Fruit fly (Drosophila melanogaster) whole organism, prepupa: Measurements from ENCODE around the gene CG42676.

Experiments
- CG10631 ChIP-seq: fragments of 200-800 bp; sonication (Bioruptor generic); optimal IDR thresholded peaks from 2 replicates; lab custom pipeline; 2016; ENCODE audit warnings: missing biosample characterization, missing genetic modification characterization
- CG10669 ChIP-seq: fragments of 200-800 bp; sonication (Bioruptor generic); optimal IDR thresholded peaks from 3 replicates; lab custom pipeline; 2018; ENCODE audit warnings: missing biosample characterization, mild to moderate bottlenecking, missing genetic modification characterization, moderate library complexity
- CG11762 ChIP-seq: fragments of 200-800 bp; sonication (Bioruptor generic); optimal IDR thresholded peaks from 3 replicates; lab custom pipeline; 2016; ENCODE audit warnings: missing biosample characterization, missing genetic modification characterization; ENCODE audit not compliant: insufficient read depth
- CG11902 ChIP-seq: fragments of 200-800 bp; sonication (Bioruptor generic); optimal IDR thresholded peaks from 3 replicates; lab custom pipeline; 2016; ENCODE audit warnings: missing biosample characterization, missing genetic modification characterization
- CG15336 ChIP-seq: fragments of 200-800 bp; sonication (Bioruptor generic); IDR thresholded peaks from 2 replicates; pipeline ENCODE4 v1.3.6; 2022; ENCODE audit warnings: missing biosample characterization, missing genetic modification characterization
- CG1621 ChIP-seq: fragments of 200-800 bp; sonication (Bioruptor generic); optimal IDR thresholded peaks from 3 replicates; lab custom pipeline; 2018; ENCODE audit warnings: missing biosample characterization, mild to moderate bottlenecking, missing genetic modification characterization
- CG16779 ChIP-seq: fragments of 200-800 bp; sonication (Bioruptor generic); optimal IDR thresholded peaks from 3 replicates; lab custom pipeline; 2017; ENCODE audit warnings: missing biosample characterization, mild to moderate bottlenecking, missing genetic modification characterization
- CG31627 ChIP-seq: fragments of 200-800 bp; sonication (Bioruptor generic); optimal IDR thresholded peaks from 3 replicates; lab custom pipeline; 2016; ENCODE audit warnings: missing biosample characterization, missing genetic modification characterization
- CG32006 ChIP-seq: fragments of 200-800 bp; sonication (Bioruptor generic); optimal IDR thresholded peaks from 3 replicates; lab custom pipeline; 2017; ENCODE audit warnings: missing biosample characterization, mild to moderate bottlenecking, missing genetic modification characterization
- CG4318 ChIP-seq: fragments of 200-800 bp; sonication (Bioruptor generic); optimal IDR thresholded peaks from 3 replicates; lab custom pipeline; 2017; ENCODE audit warnings: missing biosample characterization, mild to moderate bottlenecking, missing genetic modification characterization
- CG6276 ChIP-seq: fragments of 200-800 bp; sonication (Bioruptor generic); optimal IDR thresholded peaks from 2 replicates; lab custom pipeline; 2017; ENCODE audit warnings: missing biosample characterization, mild to moderate bottlenecking, missing genetic modification characterization
- CG6792 ChIP-seq: fragments of 200-800 bp; sonication (Bioruptor generic); optimal IDR thresholded peaks from 3 replicates; lab custom pipeline; 2016; ENCODE audit warnings: missing biosample characterization, missing genetic modification characterization
- CG6808 ChIP-seq: fragments of 200-800 bp; sonication (Bioruptor generic); optimal IDR thresholded peaks from 3 replicates; lab custom pipeline; 2017; ENCODE audit warnings: missing biosample characterization, missing genetic modification characterization, mild to moderate bottlenecking, moderate library complexity, missing genetic modification reagents
- CG7368 ChIP-seq: fragments of 200-800 bp; sonication (Bioruptor generic); optimal IDR thresholded peaks from 3 replicates; lab custom pipeline; 2016; ENCODE audit warnings: missing biosample characterization, missing genetic modification characterization
- CG8119 ChIP-seq: fragments of 200-800 bp; sonication (Bioruptor generic); IDR thresholded peaks from 3 replicates; pipeline ENCODE4 v1.3.6; 2022; ENCODE audit warnings: missing biosample characterization, missing genetic modification characterization
- CG8319 ChIP-seq: fragments of 200-800 bp; sonication (Bioruptor generic); optimal IDR thresholded peaks from 3 replicates; lab custom pipeline; 2016; ENCODE audit warnings: missing biosample characterization, missing genetic modification characterization
- CG8632 ChIP-seq: fragments of 200-800 bp; sonication (Bioruptor generic); optimal IDR thresholded peaks from 3 replicates; lab custom pipeline; 2016; ENCODE audit warnings: missing biosample characterization, missing genetic modification characterization
- CG9139 ChIP-seq: fragments of 200-800 bp; sonication (Bioruptor generic); optimal IDR thresholded peaks from 3 replicates; lab custom pipeline; 2017; ENCODE audit warnings: missing biosample characterization, mild to moderate bottlenecking, missing genetic modification characterization
- Eip75B ChIP-seq: fragments of 200-800 bp; sonication (Bioruptor generic); optimal IDR thresholded peaks from 3 replicates; lab custom pipeline; 2016; ENCODE audit warnings: missing biosample characterization, missing genetic modification characterization
- Eip78C ChIP-seq: fragments of 200-800 bp; sonication (Bioruptor generic); peaks from one replicate; lab custom pipeline; 2016; ENCODE audit warnings: missing biosample characterization, missing genetic modification characterization
- Ets21C ChIP-seq: fragments of 200-800 bp; sonication (Bioruptor generic); optimal IDR thresholded peaks from 3 replicates; lab custom pipeline; 2016; ENCODE audit warnings: missing biosample characterization, missing genetic modification characterization
- Ets96B ChIP-seq: fragments of 200-800 bp; optimal IDR thresholded peaks from 2 replicates; lab custom pipeline; 2019; ENCODE audit warnings: missing biosample characterization, mild to moderate bottlenecking, missing genetic modification characterization, moderate library complexity
- Hr38 ChIP-seq: sonication (Bioruptor generic); optimal IDR thresholded peaks from 2 replicates; lab custom pipeline; 2016; ENCODE audit warnings: missing biosample characterization, missing genetic modification characterization
- Hr4 ChIP-seq: fragments of 200-800 bp; sonication (Bioruptor generic); optimal IDR thresholded peaks from 3 replicates; lab custom pipeline; 2016; ENCODE audit warnings: missing biosample characterization, missing genetic modification characterization
- Met ChIP-seq: fragments of 200-800 bp; sonication (Bioruptor generic); optimal IDR thresholded peaks from 3 replicates; lab custom pipeline; 2016; ENCODE audit warnings: missing biosample characterization, missing genetic modification characterization
- OdsH ChIP-seq: fragments of 200-800 bp; sonication (Bioruptor generic); optimal IDR thresholded peaks from 3 replicates; lab custom pipeline; 2016; ENCODE audit warnings: missing biosample characterization, missing genetic modification characterization
- Smox ChIP-seq: fragments of 200-800 bp; sonication (Bioruptor generic); optimal IDR thresholded peaks from 3 replicates; lab custom pipeline; 2016; ENCODE audit warnings: missing biosample characterization, missing genetic modification characterization
- Sox15 ChIP-seq: fragments of 200-800 bp; sonication (Bioruptor generic); optimal IDR thresholded peaks from 3 replicates; lab custom pipeline; 2016; ENCODE audit warnings: missing biosample characterization, missing genetic modification characterization
- achi ChIP-seq: fragments of 200-800 bp; sonication (Bioruptor generic); optimal IDR thresholded peaks from 3 replicates; lab custom pipeline; 2016; ENCODE audit warnings: missing biosample characterization, missing genetic modification characterization
- acj6 ChIP-seq: fragments of 200-800 bp; sonication (Bioruptor generic); optimal IDR thresholded peaks from 3 replicates; lab custom pipeline; 2016; ENCODE audit warnings: missing biosample characterization, missing genetic modification characterization
- cyc ChIP-seq: fragments of 200-800 bp; sonication (Bioruptor generic); optimal IDR thresholded peaks from 3 replicates; lab custom pipeline; 2016; ENCODE audit warnings: missing biosample characterization, missing genetic modification characterization
- dac ChIP-seq: fragments of 200-800 bp; sonication (Bioruptor generic); optimal IDR thresholded peaks from 2 replicates; lab custom pipeline; 2017; ENCODE audit warnings: missing biosample characterization, mild to moderate bottlenecking, missing genetic modification characterization
- dsx ChIP-seq: fragments of 200-800 bp; optimal IDR thresholded peaks from 3 replicates; lab custom pipeline; 2019; ENCODE audit warnings: missing biosample characterization, mild to moderate bottlenecking, missing genetic modification characterization, moderate library complexity; ENCODE audit not compliant: poor library complexity, severe bottlenecking
- eg ChIP-seq: fragments of 200-800 bp; sonication (Bioruptor generic); IDR thresholded peaks from 3 replicates; pipeline ENCODE4 v1.3.6; 2022; ENCODE audit warnings: missing biosample characterization, missing genetic modification characterization
- esn ChIP-seq: fragments of 200-800 bp; sonication (Bioruptor generic); optimal IDR thresholded peaks from 2 replicates; lab custom pipeline; 2016; ENCODE audit warnings: missing biosample characterization, mild to moderate bottlenecking, missing genetic modification characterization, moderate library complexity
- fd59A ChIP-seq: fragments of 200-800 bp; sonication (Bioruptor generic); optimal IDR thresholded peaks from 2 replicates; lab custom pipeline; 2017; ENCODE audit warnings: missing biosample characterization, mild to moderate bottlenecking, missing genetic modification characterization, missing genetic modification reagents
- fd85E ChIP-seq: fragments of 200-800 bp; sonication (Bioruptor generic); optimal IDR thresholded peaks from 3 replicates; lab custom pipeline; 2016; ENCODE audit warnings: missing biosample characterization, missing genetic modification characterization
- fkh ChIP-seq: fragments of 200-800 bp; sonication (Bioruptor generic); optimal IDR thresholded peaks from 3 replicates; lab custom pipeline; 2017; ENCODE audit warnings: missing biosample characterization, mild to moderate bottlenecking, missing genetic modification characterization, moderate library complexity
- lz ChIP-seq: fragments of 200-800 bp; sonication (Bioruptor generic); optimal IDR thresholded peaks from 3 replicates; lab custom pipeline; 2016; ENCODE audit warnings: missing biosample characterization, missing genetic modification characterization
- net ChIP-seq: fragments of 200-800 bp; sonication (Bioruptor generic); optimal IDR thresholded peaks from 3 replicates; lab custom pipeline; 2016; ENCODE audit warnings: missing biosample characterization, missing genetic modification characterization
- salr ChIP-seq, 2 experiments: fragments of 200-800 bp; sonication (Bioruptor generic); optimal IDR thresholded peaks; 3 replicates each; lab custom pipeline; 2016 to 2018; ENCODE audit warnings: missing biosample characterization in 2 of 2, missing genetic modification characterization in 2 of 2, mild to moderate bottlenecking in 1 of 2
- ss ChIP-seq, 2 experiments: fragments of 200-800 bp; sonication (Bioruptor generic); optimal IDR thresholded peaks; 2 replicates in 1 of 2; 3 replicates in 1 of 2; lab custom pipeline; 2017 to 2018; ENCODE audit warnings: mild to moderate bottlenecking in 2 of 2, missing biosample characterization in 2 of 2, missing genetic modification characterization in 2 of 2, moderate library complexity in 1 of 2
- svp ChIP-seq: fragments of 200-800 bp; sonication (Bioruptor generic); peaks from one replicate; lab custom pipeline; 2016; ENCODE audit warnings: missing biosample characterization, missing genetic modification characterization
- topi ChIP-seq: fragments of 200-800 bp; sonication (Bioruptor generic); optimal IDR thresholded peaks from 3 replicates; lab custom pipeline; 2016; ENCODE audit warnings: missing biosample characterization, missing genetic modification characterization
- vri ChIP-seq: fragments of 200-800 bp; sonication (Bioruptor generic); optimal IDR thresholded peaks from 3 replicates; lab custom pipeline; 2016; ENCODE audit warnings: missing biosample characterization, mild to moderate bottlenecking, missing genetic modification characterization

The CG42676 gene

DNA sequence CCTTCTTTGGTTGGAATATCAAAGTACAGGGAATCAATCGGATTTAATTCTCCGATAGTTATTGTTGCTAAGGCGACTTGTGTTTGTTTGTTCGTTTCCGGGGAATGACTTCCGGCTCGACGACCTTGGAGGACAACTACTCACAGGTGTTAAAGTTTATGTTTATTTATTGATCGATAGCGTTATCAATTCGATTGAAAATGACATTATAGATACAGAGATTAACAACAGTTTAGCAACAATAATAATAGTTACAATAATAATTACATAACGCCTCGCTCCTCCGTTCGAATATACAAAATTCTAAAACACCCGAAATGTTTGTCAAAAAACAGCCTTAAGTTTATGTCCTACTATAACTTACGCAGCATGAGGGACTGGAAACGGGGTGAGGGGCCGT, 31.2 kb upstream of the CG42676 start, which contains the start of gene Dhc62B:
Dhc62B (minus strand) TSS at position 101 of the 400 bp plus-strand sequence.
- TF ChIP-seq ss (GFP tag; optimal IDR thresholded peaks at IDR 0.05; lab: Kevin White, UChicago) (no peak), Hr4 (GFP tag; lab: Kevin White, UChicago) (no peak), dac (GFP tag; lab: Kevin White, UChicago) (no peak), svp (peak; percentile 9)

- TF ChIP-seq Hr4 (GFP tag; lab: Kevin White, UChicago) (no peak), acj6 (no peak), Hr38 (GFP tag; lab: Kevin White, UChicago) (no peak)
Observed at dm6 chr3L:1772593-1772992, 30.3 kb upstream of the CG42676 start.

- TF ChIP-seq CG8319 (GFP tag; lab: Kevin White, UChicago): peak; percentile 60
- TF ChIP-seq CG8119 (GFP tag; lab: Robert Waterston, UW): peak; percentile 99
- no peak for TF ChIP-seq CG9139 (GFP tag; lab: Kevin White, UChicago)
- TF ChIP-seq ss (GFP tag; optimal IDR thresholded peaks at IDR 0.05; lab: Kevin White, UChicago): peak in 1 of 2 experiments; percentile 97
- peak; percentile 34 for TF ChIP-seq Hr38 (GFP tag; lab: Kevin White, UChicago)
- peak; percentile 97 for TF ChIP-seq CG10631 (GFP tag; lab: Kevin White, UChicago)
- peak; percentile 99 for TF ChIP-seq CG8632 (GFP tag; lab: Kevin White, UChicago)
- peak; percentile 91 for TF ChIP-seq lz (GFP tag; lab: Kevin White, UChicago)
- TF ChIP-seq net (GFP tag; lab: Kevin White, UChicago): no peak
- TF ChIP-seq esn: peak; percentile 96
- TF ChIP-seq CG7368: no peak
- TF ChIP-seq CG1621 (tag; lab: Kevin White, UChicago): no peak
- TF ChIP-seq vri (GFP tag; lab: Kevin White, UChicago): no peak
- peak; percentile 92 for TF ChIP-seq achi (GFP tag; lab: Kevin White, UChicago)
- peak; percentile 99 for TF ChIP-seq Eip78C (GFP tag; lab: Kevin White, UChicago)
- peak; percentile 84 for TF ChIP-seq CG11762
- TF ChIP-seq CG11902: peak; percentile 79
- peak; percentile 93 for TF ChIP-seq CG31627
- peak; percentile 89 for TF ChIP-seq CG16779 (tag; lab: Kevin White, UChicago)
- no peak for TF ChIP-seq Eip75B (GFP tag; lab: Kevin White, UChicago)
- TF ChIP-seq eg (GFP tag; lab: Robert Waterston, UW): peak; percentile 98
- TF ChIP-seq Smox (GFP tag; lab: Kevin White, UChicago): peak; percentile 91
- TF ChIP-seq topi (GFP tag; lab: Kevin White, UChicago): peak; percentile 90
- TF ChIP-seq CG6276 (GFP tag; lab: Kevin White, UChicago): no peak
- peak; percentile 87 for TF ChIP-seq fd59A (GFP tag; lab: Kevin White, UChicago)
- peak; percentile 89 for TF ChIP-seq Ets96B (tag; lab: Kevin White, UChicago)
- TF ChIP-seq cyc (GFP tag; lab: Kevin White, UChicago): peak; percentile 83
- TF ChIP-seq CG15336 (GFP tag; lab: Robert Waterston, UW): peak; percentile 99
- TF ChIP-seq OdsH (GFP tag; lab: Kevin White, UChicago): peak; percentile 99
- TF ChIP-seq fd85E (GFP tag; lab: Kevin White, UChicago): peak; percentile 55
- peak; percentile 85 for TF ChIP-seq Ets21C (GFP tag; lab: Kevin White, UChicago)
- TF ChIP-seq CG4318 (GFP tag; lab: Kevin White, UChicago): no peak
- TF ChIP-seq CG6792 (GFP tag; lab: Kevin White, UChicago): peak; percentile 93
- peak; percentile 93 for TF ChIP-seq Sox15 (GFP tag; lab: Kevin White, UChicago)
- peak; percentile 95 for TF ChIP-seq Met (GFP tag; lab: Kevin White, UChicago)
- peak; percentile 86 for TF ChIP-seq CG10669 (GFP tag; lab: Kevin White, UChicago)
- peak; percentile 98 for TF ChIP-seq CG32006 (GFP tag; lab: Kevin White, UChicago)
- TF ChIP-seq salr (GFP tag; optimal IDR thresholded peaks at IDR 0.05; lab: Kevin White, UChicago): peak in 1 of 2 experiments; percentile 93
- TF ChIP-seq svp: peak; percentile 97
- no peak for TF ChIP-seq fkh
- TF ChIP-seq dsx (GFP tag; lab: Kevin White, UChicago): peak; percentile 98
- TF ChIP-seq CG6808 (GFP tag; lab: Kevin White, UChicago): no peak
Observed at dm6 chr3L:1774713-1775648, 27.9 kb upstream of the CG42676 start, which contains the start of the genes CG13933 and PolD2. Gene CG13933, minus strand, starts transcription at chr3L:1775147. Gene PolD2, plus strand, starts transcription at chr3L:1775633.
